Fruit fly (Drosophila melanogaster): ENCODE measurements around the gene rdx.

Gene rdx

DNA sequence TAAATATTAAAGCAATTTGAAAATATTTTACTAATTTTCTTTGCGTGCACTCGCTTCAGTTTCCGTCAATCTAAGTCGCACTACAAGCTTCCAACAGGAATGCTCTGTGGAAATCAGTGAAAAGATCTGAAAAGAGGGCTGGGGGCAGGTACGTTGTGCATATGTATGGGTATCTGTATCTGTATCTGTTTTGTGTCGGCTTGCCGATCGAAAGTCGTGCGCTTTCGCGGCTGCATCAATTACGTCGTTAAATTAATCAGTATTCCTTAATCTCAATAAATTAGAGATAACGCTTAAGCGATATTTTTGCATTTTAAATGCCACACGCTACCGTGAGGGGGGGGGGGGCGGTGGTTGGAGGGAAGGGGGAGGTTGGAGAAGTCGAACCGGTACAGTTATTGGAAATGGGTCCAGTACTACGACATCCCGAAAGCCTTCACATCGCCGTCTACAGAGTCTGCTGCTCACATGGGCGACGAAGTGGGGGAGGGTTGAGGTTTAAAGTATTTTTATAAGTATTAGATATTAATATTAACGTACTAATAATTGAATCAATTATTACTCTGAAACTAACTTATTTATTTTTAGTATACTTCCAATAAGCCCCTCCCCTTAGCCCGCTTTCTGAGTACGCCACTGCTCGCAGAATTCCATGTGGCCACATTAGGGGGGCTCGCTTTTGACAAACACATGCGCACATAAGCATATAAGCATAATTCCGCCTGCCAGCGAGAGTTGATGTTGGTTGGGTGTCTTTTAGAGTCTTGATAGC lies 21.4 kb upstream of the rdx start (continued):
- TF ChIP-seq Gug (GFP tag; IDR thresholded peaks at IDR 0.05) = peak; percentile 98
- peak; percentile 72 for TF ChIP-seq Dip2 (GFP tag; IDR thresholded peaks at IDR 0.05)
- peak; percentile 97 for TF ChIP-seq CG12155 (GFP tag; optimal IDR thresholded peaks at IDR 0.05)
- peak; percentile 95 for TF ChIP-seq B-H1 (GFP tag; IDR thresholded peaks at IDR 0.05)
- TF ChIP-seq CG11085 (GFP tag; IDR thresholded peaks at IDR 0.05) = peak; percentile 97
- peak; percentile 97 for TF ChIP-seq nmo (GFP tag; optimal IDR thresholded peaks at IDR 0.05)
- TF ChIP-seq ken (GFP tag; IDR thresholded peaks at IDR 0.05) = peak; percentile 97
- TF ChIP-seq Hr3 (GFP tag; optimal IDR thresholded peaks at IDR 0.05) = peak; percentile 97
- peak; percentile 94 for TF ChIP-seq CG5245 (GFP tag; optimal IDR thresholded peaks at IDR 0.05)
- TF ChIP-seq Antp (GFP tag; optimal IDR thresholded peaks at IDR 0.05) = peak; percentile 69
- no peak for TF ChIP-seq Dfd (GFP tag; optimal IDR thresholded peaks at IDR 0.05)
- TF ChIP-seq CG9817 (tag; optimal IDR thresholded peaks at IDR 0.05) = peak; percentile 96
- peak; percentile 99 for TF ChIP-seq slbo (GFP tag; IDR thresholded peaks at IDR 0.05)
- TF ChIP-seq CG1233 (GFP tag; optimal IDR thresholded peaks at IDR 0.05) = peak; percentile 94
- peak; percentile 82 for TF ChIP-seq CG17186 (GFP tag; optimal IDR thresholded peaks at IDR 0.05)
- peak; percentile 94 for TF ChIP-seq GATAe (GFP tag; conservative IDR thresholded peaks at IDR 0.05)
- peak; percentile 96 for TF ChIP-seq nau (GFP tag; optimal IDR thresholded peaks at IDR 0.05)
- TF ChIP-seq mld (GFP tag; IDR thresholded peaks at IDR 0.05; ENCODE audit: partially characterized antibody) = no peak
- peak; percentile 73 to 81 for TF ChIP-seq Pdp1 (GFP tag; optimal IDR thresholded peaks at IDR 0.05)
- peak; percentile 87 for TF ChIP-seq CG4328 (GFP tag; optimal IDR thresholded peaks at IDR 0.05)
- peak; percentile 97 for TF ChIP-seq CG13894 (tag; optimal IDR thresholded peaks at IDR 0.05)
- TF ChIP-seq Fer3 (tag; optimal IDR thresholded peaks at IDR 0.05) = peak; percentile 98
- peak; percentile 98 for TF ChIP-seq CG2678 (tag; optimal IDR thresholded peaks at IDR 0.05)
- TF ChIP-seq trh (GFP tag; optimal IDR thresholded peaks at IDR 0.05) = peak; percentile 94
- peak; percentile 99 for TF ChIP-seq Sox102F (GFP tag; optimal IDR thresholded peaks at IDR 0.05)
- TF ChIP-seq CG3847 (GFP tag; IDR thresholded peaks at IDR 0.05) = peak; percentile 99
- peak; percentile 91 for TF ChIP-seq onecut (GFP tag; IDR thresholded peaks at IDR 0.05)
- TF ChIP-seq CG33213 (GFP tag; optimal IDR thresholded peaks at IDR 0.05) = peak; percentile 56
- TF ChIP-seq chif (GFP tag; optimal IDR thresholded peaks at IDR 0.05) = peak; percentile 72 to 80
- TF ChIP-seq NC2β (GFP tag; optimal IDR thresholded peaks at IDR 0.05) = peak; percentile 45
- peak; percentile 84 for TF ChIP-seq CG8765 (GFP tag; IDR thresholded peaks at IDR 0.05)
- peak; percentile 97 for TF ChIP-seq CG11695 (GFP tag; IDR thresholded peaks at IDR 0.05)
- peak; percentile 95 for TF ChIP-seq phol (tag; optimal IDR thresholded peaks at IDR 0.05)
- peak; percentile 45 for TF ChIP-seq CG4282 (GFP tag; optimal IDR thresholded peaks at IDR 0.05)
- peak; percentile 74 for TF ChIP-seq dm (GFP tag; optimal IDR thresholded peaks at IDR 0.05)
- TF ChIP-seq CrebB (tag; optimal IDR thresholded peaks at IDR 0.05) = peak; percentile 96
- peak; percentile 91 for TF ChIP-seq gcm (GFP tag; optimal IDR thresholded peaks at IDR 0.05)
- peak; percentile 97 for TF ChIP-seq Ets65A (GFP tag)
- peak; percentile 91 for TF ChIP-seq org-1 (GFP tag; optimal IDR thresholded peaks at IDR 0.05)
- peak; percentile 97 for TF ChIP-seq CG32772 (GFP tag; IDR thresholded peaks at IDR 0.05)
- peak; percentile 96 for TF ChIP-seq toy (GFP tag; IDR thresholded peaks at IDR 0.05)
- TF ChIP-seq Lpt (GFP tag; optimal IDR thresholded peaks at IDR 0.05) = no peak
- TF ChIP-seq CG8359 (GFP tag; optimal IDR thresholded peaks at IDR 0.05; ENCODE audit: borderline replicate concordance) = peak; percentile 86
- TF ChIP-seq ara (GFP tag; IDR thresholded peaks at IDR 0.05) = peak; percentile 95
- TF ChIP-seq trem (tag; optimal IDR thresholded peaks at IDR 0.05) = peak; percentile 84
- peak; percentile 97 for TF ChIP-seq lilli (GFP tag; optimal IDR thresholded peaks at IDR 0.05)
- peak; percentile 97 for TF ChIP-seq CG7839 (tag; optimal IDR thresholded peaks at IDR 0.05)
- no peak for TF ChIP-seq pita (GFP tag; optimal IDR thresholded peaks at IDR 0.05)
- peak; percentile 97 for TF ChIP-seq esg (GFP tag; conservative IDR thresholded peaks at IDR 0.05)
- peak; percentile 92 for TF ChIP-seq CG1024 (GFP tag; IDR thresholded peaks at IDR 0.05)

Data from whole organism, embryonic.